Fruit fly (Drosophila melanogaster) whole organism, adult: ENCODE measurements around the gene CG6785.

Experiments used
- CG11617 ChIP-seq: fragments of 200-800 bp; sonication (Bioruptor generic); optimal IDR thresholded peaks from 2 replicates; lab custom pipeline; 2017; ENCODE audit warnings: mild to moderate bottlenecking, missing biosample characterization, missing genetic modification reagents, missing genetic modification characterization
- CG12768 ChIP-seq: fragments of 200-800 bp; sonication (Bioruptor generic); optimal IDR thresholded peaks from 2 replicates; lab custom pipeline; 2017; ENCODE audit warnings: missing biosample characterization, missing genetic modification characterization, mild to moderate bottlenecking, moderate library complexity, missing genetic modification reagents
- CG14711 ChIP-seq: fragments of 200-800 bp; sonication (Bioruptor generic); optimal IDR thresholded peaks from 2 replicates; lab custom pipeline; 2018; ENCODE audit warnings: missing biosample characterization, mild to moderate bottlenecking, missing genetic modification characterization, moderate library complexity
- CG1620 ChIP-seq: fragments of 200-800 bp; sonication (Bioruptor generic); optimal IDR thresholded peaks from 2 replicates; lab custom pipeline; 2016; ENCODE audit warnings: missing biosample characterization, missing genetic modification characterization
- CG33017 ChIP-seq: fragments of 200-800 bp; sonication (Bioruptor generic); optimal IDR thresholded peaks from 2 replicates; lab custom pipeline; 2018; ENCODE audit warnings: missing biosample characterization, mild to moderate bottlenecking, missing genetic modification characterization, moderate library complexity
- CG5204 ChIP-seq: fragments of 200-800 bp; sonication (Bioruptor generic); optimal IDR thresholded peaks from 2 replicates; lab custom pipeline; 2016; ENCODE audit warnings: missing biosample characterization, missing genetic modification characterization
- CG7045 ChIP-seq: fragments of 200-800 bp; sonication (Bioruptor generic); optimal IDR thresholded peaks from 2 replicates; lab custom pipeline; 2017; ENCODE audit warnings: missing biosample characterization, mild to moderate bottlenecking, missing genetic modification characterization
- CG7101 ChIP-seq: fragments of 200-800 bp; sonication (Bioruptor generic); optimal IDR thresholded peaks from 2 replicates; lab custom pipeline; 2018; ENCODE audit warnings: missing biosample characterization, mild to moderate bottlenecking, missing genetic modification characterization, moderate library complexity
- Clk ChIP-seq: fragments of 200-800 bp; sonication (Bioruptor generic); optimal IDR thresholded peaks from 2 replicates; lab custom pipeline; 2017; ENCODE audit warnings: missing biosample characterization, missing genetic modification characterization
- Crg-1 ChIP-seq: fragments of 200-800 bp; sonication (Bioruptor generic); optimal IDR thresholded peaks from 2 replicates; lab custom pipeline; 2016; ENCODE audit warnings: missing biosample characterization, missing genetic modification characterization
- Hr96 ChIP-seq: fragments of 200-800 bp; sonication (Bioruptor generic); optimal IDR thresholded peaks from 2 replicates; lab custom pipeline; 2016; ENCODE audit warnings: missing biosample characterization, missing genetic modification characterization
- Mnt ChIP-seq: fragments of 200-800 bp; sonication (Bioruptor generic); optimal IDR thresholded peaks from 2 replicates; lab custom pipeline; 2016; ENCODE audit warnings: missing biosample characterization, mild to moderate bottlenecking, missing genetic modification characterization
- bab1 ChIP-seq: fragments of 200-800 bp; sonication (Bioruptor generic); optimal IDR thresholded peaks from 3 replicates; lab custom pipeline; 2019; ENCODE audit warnings: missing biosample characterization, mild to moderate bottlenecking, missing genetic modification characterization, moderate library complexity
- cic ChIP-seq: fragments of 200-800 bp; sonication (Bioruptor generic); optimal IDR thresholded peaks from 2 replicates; lab custom pipeline; 2017; ENCODE audit warnings: missing biosample characterization, mild to moderate bottlenecking, missing genetic modification characterization, moderate library complexity
- cnc ChIP-seq, 2 experiments: fragments of >200 bp; optimal IDR thresholded peaks; 2 replicates each; lab custom pipeline; 2017
- kay ChIP-seq: fragments of 200-800 bp; sonication (Bioruptor generic); peaks from one replicate; lab custom pipeline; 2016; ENCODE audit warnings: missing biosample characterization, missing genetic modification characterization, borderline replicate concordance
- ovo ChIP-seq: fragments of 200-800 bp; sonication (Bioruptor generic); optimal IDR thresholded peaks from 2 replicates; lab custom pipeline; 2016; ENCODE audit warnings: missing biosample characterization, missing genetic modification characterization
- pad ChIP-seq: fragments of 200-800 bp; sonication (Bioruptor generic); optimal IDR thresholded peaks from 3 replicates; lab custom pipeline; 2017; ENCODE audit warnings: missing biosample characterization, missing genetic modification characterization, mild to moderate bottlenecking, moderate library complexity, missing genetic modification reagents
- tj ChIP-seq: fragments of 200-800 bp; sonication (Bioruptor generic); optimal IDR thresholded peaks from 3 replicates; lab custom pipeline; 2017; ENCODE audit warnings: missing biosample characterization, mild to moderate bottlenecking, missing genetic modification characterization, moderate library complexity
- toe ChIP-seq: fragments of 200-800 bp; sonication (Bioruptor generic); optimal IDR thresholded peaks from 2 replicates; lab custom pipeline; 2016; ENCODE audit warnings: missing biosample characterization, missing genetic modification characterization

Gene CG6785

dm6 chr2L:12010100-12010876 lies 34.7 kb downstream of the CG6785 start:
- peak; percentile 99 for TF ChIP-seq ovo (GFP tag; lab: Kevin White, UChicago)
- no peak for TF ChIP-seq CG5204 (GFP tag; lab: Kevin White, UChicago)
- peak; percentile 88 for TF ChIP-seq CG12768 (GFP tag; lab: Kevin White, UChicago)
- TF ChIP-seq Clk = no peak
- TF ChIP-seq CG14711 = peak; percentile 59
- TF ChIP-seq Hr96 = peak; percentile 65
- peak; percentile 20 for TF ChIP-seq Crg-1
- TF ChIP-seq cic = peak; percentile 89
- TF ChIP-seq pad (GFP tag; lab: Kevin White, UChicago) = peak; percentile 85
- peak; percentile 88 for TF ChIP-seq Mnt
- TF ChIP-seq CG11617 (GFP tag; lab: Kevin White, UChicago) = peak; percentile 50
- TF ChIP-seq CG33017 = no peak
- TF ChIP-seq kay (GFP tag; lab: Kevin White, UChicago) = no peak
- TF ChIP-seq CG7045 = no peak
- TF ChIP-seq cnc (optimal IDR thresholded peaks at IDR 0.05; lab: Kevin White, UChicago) = no peak
- TF ChIP-seq CG1620 (GFP tag; lab: Kevin White, UChicago) = no peak
- peak; percentile 46 for TF ChIP-seq toe
- TF ChIP-seq CG7101 (tag; lab: Kevin White, UChicago) = peak; percentile 33
- TF ChIP-seq bab1 (GFP tag; lab: Kevin White, UChicago) = peak; percentile 54
- peak; percentile 13 for TF ChIP-seq tj (GFP tag; lab: Kevin White, UChicago)

- TF ChIP-seq Mnt (no peak), kay (GFP tag; lab: Kevin White, UChicago) (peak; percentile 17)
Measured at dm6 chr2L:12007853-12008252, 37.1 kb downstream of the CG6785 start, which contains the start of gene Rh5. Gene Rh5, plus strand, starts transcription at chr2L:12008153.

- TF ChIP-seq Mnt (peak; percentile 91), ovo (GFP tag; lab: Kevin White, UChicago) (peak; percentile 88), CG5204 (GFP tag; lab: Kevin White, UChicago) (peak; percentile 11), CG12768 (GFP tag; lab: Kevin White, UChicago) (peak; percentile 91), Hr96 (peak; percentile 87), cnc (optimal IDR thresholded peaks at IDR 0.05; lab: Kevin White, UChicago) (no peak), pad (GFP tag; lab: Kevin White, UChicago) (peak; percentile 78), kay (GFP tag; lab: Kevin White, UChicago) (peak; percentile 95), CG14711 (peak; percentile 55), cic (peak; percentile 97), CG7101 (tag; lab: Kevin White, UChicago) (peak; percentile 48), Clk (peak; percentile 81), CG11617 (GFP tag; lab: Kevin White, UChicago) (peak; percentile 69), bab1 (GFP tag; lab: Kevin White, UChicago) (peak; percentile 92), tj (GFP tag; lab: Kevin White, UChicago) (peak; percentile 67), CG33017 (peak; percentile 63), CG7045 (peak; percentile 70), Crg-1 (peak; percentile 21), toe (peak; percentile 73), CG1620 (GFP tag; lab: Kevin White, UChicago) (peak; percentile 57)
Measured at dm6 chr2L:12007331-12007791, 37.6 kb downstream of the CG6785 start.

dm6 chr2L:12006397-12007330 lies 38.3 kb downstream of the CG6785 start:
- TF ChIP-seq CG12768 (GFP tag; lab: Kevin White, UChicago) = peak; percentile 72
- peak; percentile 53 for TF ChIP-seq CG1620 (GFP tag; lab: Kevin White, UChicago)
- TF ChIP-seq CG33017 = peak; percentile 94
- TF ChIP-seq CG7045 = peak; percentile 87
- TF ChIP-seq kay (GFP tag; lab: Kevin White, UChicago) = peak; percentile 93
- no peak for TF ChIP-seq cnc (optimal IDR thresholded peaks at IDR 0.05; lab: Kevin White, UChicago)
- peak; percentile 77 for TF ChIP-seq CG14711
- TF ChIP-seq Clk = peak; percentile 41
- TF ChIP-seq Crg-1 = peak; percentile 69
- TF ChIP-seq CG5204 (GFP tag; lab: Kevin White, UChicago) = peak; percentile 72
- TF ChIP-seq bab1 (GFP tag; lab: Kevin White, UChicago) = peak; percentile 80
- no peak for TF ChIP-seq cic
- TF ChIP-seq pad (GFP tag; lab: Kevin White, UChicago) = peak; percentile 98
- TF ChIP-seq ovo (GFP tag; lab: Kevin White, UChicago) = peak; percentile 68
- peak; percentile 90 for TF ChIP-seq CG11617 (GFP tag; lab: Kevin White, UChicago)
- TF ChIP-seq CG7101 (tag; lab: Kevin White, UChicago) = peak; percentile 86
- TF ChIP-seq Hr96 = peak; percentile 62
- TF ChIP-seq tj (GFP tag; lab: Kevin White, UChicago) = peak; percentile 63
- TF ChIP-seq toe = peak; percentile 79
- no peak for TF ChIP-seq Mnt
